Worm (Caenorhabditis elegans): Measurements from ENCODE around the gene cdkl-1.

Gene cdkl-1

DNA sequence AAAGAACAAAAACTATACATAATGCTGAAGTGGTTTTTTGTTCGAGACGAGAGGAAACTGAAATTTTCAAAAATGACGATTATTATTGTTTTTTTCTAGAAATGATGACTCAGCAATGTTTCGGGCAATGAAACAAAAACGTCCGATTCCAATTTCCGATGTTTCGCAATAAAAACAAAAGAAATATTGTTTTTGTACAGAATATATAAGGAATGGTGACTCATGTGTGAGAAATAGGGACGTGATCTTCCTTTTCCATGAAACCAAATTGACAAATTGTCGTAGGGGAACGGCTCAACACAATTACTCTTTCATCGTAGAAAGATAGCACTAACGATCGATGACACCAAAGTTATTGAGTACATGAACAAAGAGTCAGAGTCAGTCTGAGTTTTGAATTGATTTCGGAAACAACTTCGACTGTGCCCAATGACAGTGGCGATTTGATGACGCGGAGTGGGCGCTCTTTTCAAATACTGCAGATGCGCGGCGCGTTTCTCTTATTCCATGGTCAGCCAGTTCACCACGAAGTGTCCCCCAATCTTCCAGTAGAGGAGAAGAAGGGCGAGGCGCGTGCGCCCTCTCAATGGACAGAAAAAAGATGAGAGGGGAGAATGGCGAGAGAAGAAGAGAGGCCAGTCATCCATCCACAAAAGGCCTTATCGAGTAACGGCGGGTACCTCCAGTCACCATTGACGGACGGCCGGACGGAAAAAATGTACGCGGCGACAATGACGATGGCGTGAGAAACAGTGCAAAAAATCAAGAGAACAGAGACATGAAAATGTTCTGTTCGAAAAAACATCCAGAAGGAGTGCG is 23.3 kb upstream of the cdkl-1 start:
- TF ChIP-seq rbr-2 (tag; optimal IDR thresholded peaks at IDR 0.05) (peak; percentile 72), nhr-11 (tag; optimal IDR thresholded peaks at IDR 0.05) (no peak), jun-1 (tag; optimal IDR thresholded peaks at IDR 0.05) (no peak), nhr-76 (tag; optimal IDR thresholded peaks at IDR 0.05) (no peak), F37D6.2 (tag; optimal IDR thresholded peaks at IDR 0.05) (peak; percentile 4), F26F4.8 (GFP tag; conservative IDR thresholded peaks at IDR 0.05) (no peak), attf-4 (tag; optimal IDR thresholded peaks at IDR 0.05) (no peak), nhr-42 (GFP tag; IDR thresholded peaks at IDR 0.05) (no peak), nhr-77 (tag; optimal IDR thresholded peaks at IDR 0.05) (no peak), Y5F2A.4 (GFP tag; optimal IDR thresholded peaks at IDR 0.05) (no peak), zfp-3 (GFP tag; conservative IDR thresholded peaks at IDR 0.05) (0 out of 2 replicates have a peak, but pooled peaks have one; percentile 41), ceh-44 (GFP tag; IDR thresholded peaks at IDR 0.05) (no peak), nhr-6 (tag; optimal IDR thresholded peaks at IDR 0.05) (no peak), nhr-237 (tag; optimal IDR thresholded peaks at IDR 0.05) (no peak), php-3 (GFP tag; IDR thresholded peaks at IDR 0.05) (no peak), lin-15B (tag; optimal IDR thresholded peaks at IDR 0.05) (no peak), nhr-10 (tag; optimal IDR thresholded peaks at IDR 0.05) (no peak), tag-97 (GFP tag; IDR thresholded peaks at IDR 0.05) (no peak), lin-1 (GFP tag; IDR thresholded peaks at IDR 0.05) (no peak), unc-62 (GFP tag; optimal IDR thresholded peaks at IDR 0.05 in 1 of 2) (peak in 1 of 2 experiments; percentile 93), unc-62 (tag; optimal IDR thresholded peaks at IDR 0.05) (no peak), lin-29 (GFP tag; IDR thresholded peaks at IDR 0.05) (no peak; the same call in 1 of the 2 replicates), ceh-28 (tag; optimal IDR thresholded peaks at IDR 0.05) (no peak), ztf-7 (tag; optimal IDR thresholded peaks at IDR 0.05) (no peak), nhr-111 (GFP tag; optimal IDR thresholded peaks at IDR 0.05) (no peak), unc-39 (tag; optimal IDR thresholded peaks at IDR 0.05) (no peak), saeg-2 (GFP tag; IDR thresholded peaks at IDR 0.05) (no peak), egl-43 (GFP tag; IDR thresholded peaks at IDR 0.05) (peak; percentile 87), pha-4 (GFP tag; IDR thresholded peaks at IDR 0.05) (no peak; the same call in 1 of the 2 replicates), pha-4 (tag; optimal IDR thresholded peaks at IDR 0.05) (no peak), duxl-1 (tag; optimal IDR thresholded peaks at IDR 0.05; ENCODE audit: poor library complexity) (no peak), T26A8.4 (GFP tag; IDR thresholded peaks at IDR 0.05) (0 out of 2 replicates have a peak, but pooled peaks have one; percentile 19), unc-130 (GFP tag; optimal IDR thresholded peaks at IDR 0.05) (no peak), dve-1 (tag; optimal IDR thresholded peaks at IDR 0.05; ENCODE audit: insufficient read depth) (peak; percentile 28), R02D3.7 (tag; optimal IDR thresholded peaks at IDR 0.05) (no peak), gei-8 (GFP tag; optimal IDR thresholded peaks at IDR 0.05) (no peak), mes-2 (tag; optimal IDR thresholded peaks at IDR 0.05; ENCODE audit: poor library complexity, severe bottlenecking) (peak; percentile 39), vab-7 (GFP tag; IDR thresholded peaks at IDR 0.05) (no peak), tra-1 (GFP tag; IDR thresholded peaks at IDR 0.05) (no peak), Y75B8A.6 (GFP tag; IDR thresholded peaks at IDR 0.05) (no peak), aha-1 (tag) (peak; percentile 80), mxl-3 (GFP tag; optimal IDR thresholded peaks at IDR 0.05) (peak; percentile 67), ces-1 (GFP tag; optimal IDR thresholded peaks at IDR 0.05) (no peak), mdl-1 (tag; optimal IDR thresholded peaks at IDR 0.05) (peak in 1 of 2 experiments; percentile 81), spr-1 (tag; optimal IDR thresholded peaks at IDR 0.05) (no peak), nhr-25 (tag; optimal IDR thresholded peaks at IDR 0.05; ENCODE audit: borderline replicate concordance, insufficient read depth) (peak; percentile 18), daf-16 (GFP tag; optimal IDR thresholded peaks at IDR 0.05) (no peak), daf-16 (tag; optimal IDR thresholded peaks at IDR 0.05) (no peak), daf-8 (GFP tag; IDR thresholded peaks at IDR 0.05) (no peak), madf-5 (GFP tag; IDR thresholded peaks at IDR 0.05) (no peak), lin-13 (GFP tag; optimal IDR thresholded peaks at IDR 0.05) (no peak)
